Fruit fly (Drosophila melanogaster): ENCODE data around the gene CG18088.
A peak's percentile ranks its signal among the peaks of the same experiment; 100 is the strongest.

CG18088 gene

DNA sequence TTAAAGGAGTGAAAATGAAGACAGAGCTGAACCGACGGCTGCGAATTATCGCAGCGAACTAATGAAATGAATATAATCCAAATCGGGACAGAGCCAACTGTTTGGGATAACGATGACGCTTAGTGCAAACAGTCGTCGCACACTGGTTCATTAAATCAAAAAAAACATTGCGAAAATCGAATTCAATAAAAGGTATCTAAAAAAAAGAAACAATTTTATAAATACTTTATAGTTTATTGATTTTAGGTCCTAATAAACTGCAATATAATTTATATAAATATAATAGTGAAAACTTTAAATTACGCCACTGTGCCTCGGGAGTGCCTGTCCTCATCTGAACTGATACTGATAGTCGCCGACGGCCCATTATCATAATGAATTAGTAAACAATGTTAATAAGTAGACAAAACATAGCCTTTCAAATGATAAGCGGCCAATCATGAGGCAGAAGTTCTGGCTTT, 8.3 kb upstream of the CG18088 start, which contains the start of gene CG31886:
TSS of gene CG31886 (minus strand) at position 51 of the 461 bp plus-strand sequence.
- TF ChIP-seq Hr78 (GFP tag; optimal IDR thresholded peaks at IDR 0.05) = no peak
- TF ChIP-seq usp (GFP tag; optimal IDR thresholded peaks at IDR 0.05) = no peak
- TF ChIP-seq HLH106 (tag; optimal IDR thresholded peaks at IDR 0.05) = no peak
- TF ChIP-seq sage (GFP tag; optimal IDR thresholded peaks at IDR 0.05) = no peak
- TF ChIP-seq Sp1 (GFP tag; optimal IDR thresholded peaks at IDR 0.05) = no peak
- no peak for TF ChIP-seq Dif (GFP tag; optimal IDR thresholded peaks at IDR 0.05; ENCODE audit: partially characterized antibody)
- no peak for TF ChIP-seq h (GFP tag; optimal IDR thresholded peaks at IDR 0.05)
- no peak for TF ChIP-seq brk (GFP tag; optimal IDR thresholded peaks at IDR 0.05)
- TF ChIP-seq Myc (optimal IDR thresholded peaks at IDR 0.05) = no peak
- TF ChIP-seq jim (GFP tag; optimal IDR thresholded peaks at IDR 0.05) = no peak
- TF ChIP-seq Dfd (GFP tag; optimal IDR thresholded peaks at IDR 0.05) = no peak
- TF ChIP-seq rgr (GFP tag; optimal IDR thresholded peaks at IDR 0.05) = no peak
- TF ChIP-seq lola (GFP tag; optimal IDR thresholded peaks at IDR 0.05) = no peak

dm6 chr2L:8962254-8962653, 5.1 kb upstream of the CG18088 start, which contains the start of the genes CG9525 and CG32985:
Gene CG9525 (minus strand): TSS chr2L:8962354.
Gene CG32985 (plus strand): TSS chr2L:8962533.
- no peak for TF ChIP-seq br (GFP tag; optimal IDR thresholded peaks at IDR 0.05)
- TF ChIP-seq Dif (GFP tag; optimal IDR thresholded peaks at IDR 0.05; ENCODE audit: partially characterized antibody) = no peak
- no peak for TF ChIP-seq foxo (GFP tag; optimal IDR thresholded peaks at IDR 0.05)
- TF ChIP-seq rgr (GFP tag; optimal IDR thresholded peaks at IDR 0.05) = no peak
- no peak for TF ChIP-seq Mio (GFP tag; optimal IDR thresholded peaks at IDR 0.05)
- TF ChIP-seq dsf (GFP tag; optimal IDR thresholded peaks at IDR 0.05; ENCODE audit: borderline replicate concordance) = no peak
- no peak for TF ChIP-seq Vsx2 (GFP tag; optimal IDR thresholded peaks at IDR 0.05; ENCODE audit: partially characterized antibody)
- no peak for TF ChIP-seq Hr78 (GFP tag; optimal IDR thresholded peaks at IDR 0.05)

DNA sequence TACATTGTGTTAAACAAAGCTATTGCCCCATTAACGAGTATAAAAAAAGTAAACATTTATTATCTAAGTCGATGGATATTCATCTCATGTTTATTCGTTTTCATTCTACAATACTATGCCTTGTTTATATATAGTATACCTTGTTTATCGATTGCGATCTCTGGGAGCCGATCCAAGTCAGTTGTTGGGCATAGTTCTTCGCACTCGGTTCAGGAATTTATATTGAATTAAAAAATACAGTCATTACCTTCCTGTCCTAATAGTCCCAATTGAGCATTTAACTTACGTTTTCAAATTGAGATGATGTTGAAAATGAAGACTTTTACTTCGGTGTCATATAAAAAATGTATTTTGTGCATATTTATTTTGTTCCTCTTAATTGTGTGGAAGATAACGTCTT, 2.7 kb upstream of the CG18088 start, which contains the start of gene CG32984:
TSS of gene CG32984 (plus strand) at position 301 of the 400 bp plus-strand sequence.
- TF ChIP-seq Sp1 (GFP tag; optimal IDR thresholded peaks at IDR 0.05) = no peak
- no peak for TF ChIP-seq dmrt93B (GFP tag; optimal IDR thresholded peaks at IDR 0.05)
- no peak for TF ChIP-seq pan (optimal IDR thresholded peaks at IDR 0.05)
- TF ChIP-seq Hr83 (GFP tag; optimal IDR thresholded peaks at IDR 0.05; ENCODE audit: poor library complexity, severe bottlenecking) = no peak
- no peak for TF ChIP-seq Jra (GFP tag; optimal IDR thresholded peaks at IDR 0.05)
- TF ChIP-seq Dfd (GFP tag; optimal IDR thresholded peaks at IDR 0.05) = no peak
- TF ChIP-seq OdsH (GFP tag; optimal IDR thresholded peaks at IDR 0.05) = no peak
- TF ChIP-seq CG9705 (GFP tag; optimal IDR thresholded peaks at IDR 0.05) = no peak

dm6 chr2L:8972905-8973304, 5.6 kb downstream of the CG18088 start:
- TF ChIP-seq brk (GFP tag; optimal IDR thresholded peaks at IDR 0.05) (no peak), br (GFP tag; optimal IDR thresholded peaks at IDR 0.05) (no peak), Jra (GFP tag; optimal IDR thresholded peaks at IDR 0.05) (no peak), HLH106 (tag; optimal IDR thresholded peaks at IDR 0.05) (no peak), Myc (optimal IDR thresholded peaks at IDR 0.05) (no peak), dmrt93B (GFP tag; optimal IDR thresholded peaks at IDR 0.05) (no peak), CG9705 (GFP tag; optimal IDR thresholded peaks at IDR 0.05) (no peak), Dfd (GFP tag; optimal IDR thresholded peaks at IDR 0.05) (no peak), jim (GFP tag; optimal IDR thresholded peaks at IDR 0.05) (no peak), Hr78 (GFP tag; optimal IDR thresholded peaks at IDR 0.05) (no peak), fru (GFP tag; optimal IDR thresholded peaks at IDR 0.05) (no peak), h (GFP tag; optimal IDR thresholded peaks at IDR 0.05) (no peak)

- peak; percentile 41 for TF ChIP-seq Myc (optimal IDR thresholded peaks at IDR 0.05)
- no peak for TF ChIP-seq sv (GFP tag; optimal IDR thresholded peaks at IDR 0.05)
- TF ChIP-seq N (GFP tag; optimal IDR thresholded peaks at IDR 0.05) = peak; percentile 21
- TF ChIP-seq lola (GFP tag; optimal IDR thresholded peaks at IDR 0.05) = no peak
Measured at dm6 chr2L:8974506-8974905, 7.2 kb downstream of the CG18088 start.

- TF ChIP-seq dmrt93B (GFP tag; optimal IDR thresholded peaks at IDR 0.05) (no peak), HLH106 (tag; optimal IDR thresholded peaks at IDR 0.05) (no peak), CrebA (GFP tag; optimal IDR thresholded peaks at IDR 0.05; ENCODE audit: borderline replicate concordance) (no peak), Dfd (GFP tag; optimal IDR thresholded peaks at IDR 0.05) (no peak), Sp1 (GFP tag; optimal IDR thresholded peaks at IDR 0.05) (no peak), br (GFP tag; optimal IDR thresholded peaks at IDR 0.05) (no peak), woc (GFP tag; optimal IDR thresholded peaks at IDR 0.05) (no peak), sage (GFP tag; optimal IDR thresholded peaks at IDR 0.05) (no peak), Myc (optimal IDR thresholded peaks at IDR 0.05) (no peak), CG9705 (GFP tag; optimal IDR thresholded peaks at IDR 0.05) (no peak), fru (GFP tag; optimal IDR thresholded peaks at IDR 0.05) (no peak), pan (optimal IDR thresholded peaks at IDR 0.05) (no peak), OdsH (GFP tag; optimal IDR thresholded peaks at IDR 0.05) (no peak), foxo (GFP tag; optimal IDR thresholded peaks at IDR 0.05) (no peak), tai (GFP tag; optimal IDR thresholded peaks at IDR 0.05) (no peak), dsf (GFP tag; optimal IDR thresholded peaks at IDR 0.05; ENCODE audit: borderline replicate concordance) (no peak), Hnf4 (GFP tag; optimal IDR thresholded peaks at IDR 0.05) (no peak), rgr (GFP tag; optimal IDR thresholded peaks at IDR 0.05) (no peak)
Measured at dm6 chr2L:8975328-8975727, 8.0 kb downstream of the CG18088 start, which contains the start of gene CG9541. Gene CG9541 (minus strand): TSS chr2L:8975428.

Measured in whole organism, wandering third instar larva.